Fruit fly (Drosophila melanogaster) whole organism, embryonic: Measurements from ENCODE around the gene CG10809.

ENCODE experiments used
- Atf6 ChIP-seq: fragments of 200-800 bp; sonication (Bioruptor generic); IDR thresholded peaks from 2 replicates; pipeline ENCODE4 v1.3.6; 2022; ENCODE audit warnings: missing biosample characterization, missing genetic modification characterization
- CG11560 ChIP-seq: fragments of 200-800 bp; sonication (Bioruptor generic); IDR thresholded peaks from 3 replicates; pipeline ENCODE4 v1.3.6; 2022; ENCODE audit warnings: missing biosample characterization, missing genetic modification characterization
- CG12769 ChIP-seq: fragments of 200-800 bp; sonication (Bioruptor generic); optimal IDR thresholded peaks from 2 replicates; lab custom pipeline; 2019; ENCODE audit warnings: missing biosample characterization, mild to moderate bottlenecking, missing genetic modification characterization, moderate library complexity
- CG13287 ChIP-seq: fragments of 200-800 bp; sonication (Bioruptor generic); IDR thresholded peaks from 2 replicates; pipeline ENCODE4 v1.3.6; 2022; ENCODE audit warnings: missing biosample characterization, missing genetic modification characterization; ENCODE audit not compliant: partially characterized antibody
- CG15269 ChIP-seq: fragments of 200-800 bp; sonication (Bioruptor generic); optimal IDR thresholded peaks from 2 replicates; lab custom pipeline; 2018; ENCODE audit warnings: missing biosample characterization, mild to moderate bottlenecking, missing genetic modification characterization, moderate library complexity
- CG16813 ChIP-seq: fragments of 200-800 bp; sonication (Bioruptor generic); IDR thresholded peaks from 3 replicates; pipeline ENCODE4 v1.3.6; 2022; ENCODE audit warnings: missing biosample characterization, missing genetic modification characterization; ENCODE audit not compliant: partially characterized antibody
- CG17612 ChIP-seq: fragments of 200-800 bp; sonication (Bioruptor generic); IDR thresholded peaks from 2 replicates; pipeline ENCODE4 v1.3.6; 2022; ENCODE audit warnings: missing biosample characterization, missing genetic modification characterization
- CG32532 ChIP-seq: fragments of 200-800 bp; sonication (Bioruptor generic); IDR thresholded peaks from 2 replicates; pipeline ENCODE4 v1.3.6; 2022; ENCODE audit warnings: missing biosample characterization, missing genetic modification characterization
- CG3281 ChIP-seq: fragments of 200-800 bp; sonication (Bioruptor generic); optimal IDR thresholded peaks from 3 replicates; lab custom pipeline; 2017; ENCODE audit warnings: missing biosample characterization, mild to moderate bottlenecking, missing genetic modification characterization
- CG8281 ChIP-seq: fragments of 200-800 bp; sonication (Bioruptor generic); optimal IDR thresholded peaks from 2 replicates; lab custom pipeline; 2018; ENCODE audit warnings: missing biosample characterization, mild to moderate bottlenecking, missing genetic modification characterization, moderate library complexity
- CG9609 ChIP-seq: fragments of 200-800 bp; sonication (Bioruptor generic); optimal IDR thresholded peaks from 3 replicates; lab custom pipeline; 2016; ENCODE audit warnings: missing biosample characterization, missing genetic modification characterization
- CrebB ChIP-seq: fragments of 200-800 bp; sonication (Bioruptor generic); optimal IDR thresholded peaks from 3 replicates; lab custom pipeline; 2018; ENCODE audit warnings: missing biosample characterization, mild to moderate bottlenecking, missing genetic modification characterization
- D19B ChIP-seq: fragments of 200-800 bp; sonication (Bioruptor generic); optimal IDR thresholded peaks from 2 replicates; lab custom pipeline; 2017; ENCODE audit warnings: missing biosample characterization, mild to moderate bottlenecking, missing genetic modification characterization
- Dbx ChIP-seq: fragments of 200-800 bp; sonication (Bioruptor generic); IDR thresholded peaks from 3 replicates; pipeline ENCODE4 v1.3.6; 2022; ENCODE audit warnings: missing biosample characterization, missing genetic modification characterization
- H2.0 ChIP-seq: fragments of 200-800 bp; sonication (Bioruptor generic); IDR thresholded peaks from 2 replicates; pipeline ENCODE4 v1.3.6; 2022; ENCODE audit warnings: missing biosample characterization, missing genetic modification characterization
- Hr78 ChIP-seq, 2 experiments: fragments of 200-800 bp in 1 of 2; fragments of >200 bp in 1 of 2; sonication (Bioruptor generic) in 1 of 2; optimal IDR thresholded peaks; 2 replicates each; lab custom pipeline; 2017 to 2019; ENCODE audit warnings: missing biosample characterization in 2 of 2, missing genetic modification characterization in 2 of 2, mild to moderate bottlenecking in 1 of 2, moderate library complexity in 1 of 2
- MBD-R2 ChIP-seq: fragments of 200-800 bp; sonication (Bioruptor generic); IDR thresholded peaks from 2 replicates; pipeline ENCODE4 v1.3.6; 2022; ENCODE audit warnings: missing biosample characterization, missing genetic modification characterization
- Med ChIP-seq: fragments of 200-800 bp; sonication (Bioruptor generic); peaks from one replicate; lab custom pipeline; 2016; ENCODE audit warnings: missing biosample characterization, missing genetic modification characterization, mild to moderate bottlenecking, inconsistent platforms, moderate library complexity
- Meics ChIP-seq: fragments of 200-800 bp; sonication (Bioruptor generic); optimal IDR thresholded peaks from 2 replicates; lab custom pipeline; 2017; ENCODE audit warnings: missing biosample characterization, mild to moderate bottlenecking, missing genetic modification characterization
- Nf-YC ChIP-seq: fragments of 200-800 bp; optimal IDR thresholded peaks from 3 replicates; lab custom pipeline; 2019; ENCODE audit warnings: missing biosample characterization, mild to moderate bottlenecking, missing genetic modification characterization, moderate library complexity
- Oli ChIP-seq: fragments of 200-800 bp; sonication (Bioruptor generic); optimal IDR thresholded peaks from 2 replicates; lab custom pipeline; 2018; ENCODE audit warnings: missing biosample characterization, mild to moderate bottlenecking, missing genetic modification characterization, moderate library complexity
- Opbp ChIP-seq: fragments of 200-800 bp; sonication (Bioruptor generic); IDR thresholded peaks from 3 replicates; pipeline ENCODE4 v1.3.6; 2022; ENCODE audit warnings: missing biosample characterization, missing genetic modification characterization; ENCODE audit not compliant: partially characterized antibody
- Ptx1 ChIP-seq: fragments of 200-800 bp; sonication (Bioruptor generic); IDR thresholded peaks from 2 replicates; pipeline ENCODE4 v1.3.6; 2022; ENCODE audit warnings: missing biosample characterization, missing genetic modification characterization
- Side ChIP-seq: fragments of 200-800 bp; sonication (Bioruptor generic); optimal IDR thresholded peaks from 2 replicates; lab custom pipeline; 2016; ENCODE audit warnings: missing biosample characterization, missing genetic modification characterization
- ato ChIP-seq: fragments of 200-800 bp; sonication (Bioruptor generic); IDR thresholded peaks from 2 replicates; pipeline ENCODE4 v1.3.6; 2022; ENCODE audit warnings: missing biosample characterization, missing genetic modification characterization; ENCODE audit not compliant: partially characterized antibody
- az2 ChIP-seq: fragments of 200-800 bp; sonication (Bioruptor generic); optimal IDR thresholded peaks from 3 replicates; lab custom pipeline; 2016; ENCODE audit warnings: missing biosample characterization, missing genetic modification characterization
- bab2 ChIP-seq: fragments of 200-800 bp; sonication (Bioruptor generic); optimal IDR thresholded peaks from 2 replicates; lab custom pipeline; 2016; ENCODE audit warnings: missing biosample characterization, missing genetic modification characterization
- ci ChIP-seq: fragments of 200-800 bp; sonication (Bioruptor generic); IDR thresholded peaks from 3 replicates; pipeline ENCODE4 v1.3.6; 2022; ENCODE audit warnings: missing biosample characterization, missing genetic modification characterization
- crp ChIP-seq, 2 experiments: fragments of 200-800 bp; sonication (Bioruptor generic); optimal IDR thresholded peaks; 2 replicates in 1 of 2; 3 replicates in 1 of 2; lab custom pipeline; 2017; ENCODE audit warnings: missing biosample characterization in 2 of 2, missing genetic modification characterization in 2 of 2, mild to moderate bottlenecking in 1 of 2, moderate library complexity in 1 of 2
- emc ChIP-seq: fragments of 200-800 bp; sonication (Bioruptor generic); optimal IDR thresholded peaks from 2 replicates; lab custom pipeline; 2016; ENCODE audit warnings: missing biosample characterization, missing genetic modification characterization
- exex ChIP-seq: fragments of 200-800 bp; sonication (Bioruptor generic); optimal IDR thresholded peaks from 4 replicates; lab custom pipeline; 2018; ENCODE audit warnings: missing biosample characterization, mild to moderate bottlenecking, missing genetic modification characterization, moderate library complexity
- fd102C ChIP-seq: fragments of 200-800 bp; sonication (Bioruptor generic); optimal IDR thresholded peaks from 2 replicates; lab custom pipeline; 2018; ENCODE audit warnings: missing biosample characterization, mild to moderate bottlenecking, missing genetic modification characterization, moderate library complexity
- gsb ChIP-seq: fragments of 200-800 bp; sonication (Bioruptor generic); IDR thresholded peaks from 2 replicates; pipeline ENCODE4 v1.3.6; 2022; ENCODE audit warnings: missing biosample characterization, missing genetic modification characterization
- ham ChIP-seq: fragments of 200-800 bp; sonication (Bioruptor generic); IDR thresholded peaks from 2 replicates; pipeline ENCODE4 v1.3.6; 2022; ENCODE audit warnings: missing biosample characterization, missing genetic modification characterization
- hb ChIP-seq: fragments of 200-800 bp; sonication (Bioruptor generic); IDR thresholded peaks from 3 replicates; pipeline ENCODE4 v1.3.6; 2022; ENCODE audit warnings: missing biosample characterization, missing genetic modification characterization; ENCODE audit not compliant: partially characterized antibody
- kay ChIP-seq: fragments of 200-800 bp; sonication (Bioruptor generic); optimal IDR thresholded peaks from 2 replicates; lab custom pipeline; 2016; ENCODE audit warnings: missing biosample characterization, missing genetic modification characterization
- klu ChIP-seq: fragments of 200-800 bp; sonication (Bioruptor generic); IDR thresholded peaks from 2 replicates; pipeline ENCODE4 v1.3.6; 2022; ENCODE audit warnings: missing biosample characterization, missing genetic modification characterization
- p53 ChIP-seq: fragments of 200-800 bp; sonication (Bioruptor generic); optimal IDR thresholded peaks from 2 replicates; lab custom pipeline; 2016; ENCODE audit warnings: missing biosample characterization, missing genetic modification characterization
- pita ChIP-seq: fragments of 200-800 bp; sonication (Bioruptor generic); optimal IDR thresholded peaks from 2 replicates; lab custom pipeline; 2017; ENCODE audit warnings: missing biosample characterization, mild to moderate bottlenecking, missing genetic modification characterization
- pros ChIP-seq: fragments of 200-800 bp; sonication (Bioruptor generic); optimal IDR thresholded peaks from 3 replicates; lab custom pipeline; 2019; ENCODE audit warnings: missing biosample characterization, mild to moderate bottlenecking, missing genetic modification characterization, moderate library complexity
- repo ChIP-seq: fragments of 200-800 bp; sonication (Bioruptor generic); optimal IDR thresholded peaks from 2 replicates; lab custom pipeline; 2016; ENCODE audit warnings: missing biosample characterization, missing genetic modification characterization
- rib ChIP-seq: fragments of 200-800 bp; sonication (Bioruptor generic); IDR thresholded peaks from 2 replicates; pipeline ENCODE4 v1.3.6; 2022; ENCODE audit warnings: missing biosample characterization, missing genetic modification characterization
- sens ChIP-seq: fragments of 200-800 bp; sonication (Bioruptor generic); peaks from one replicate; lab custom pipeline; 2016; ENCODE audit warnings: missing biosample characterization, missing genetic modification characterization
- sob ChIP-seq: fragments of 200-800 bp; sonication (Bioruptor generic); IDR thresholded peaks from 2 replicates; pipeline ENCODE4 v1.3.6; 2022; ENCODE audit warnings: missing biosample characterization, missing genetic modification characterization
- sr ChIP-seq: fragments of 200-800 bp; sonication (Bioruptor generic); IDR thresholded peaks from 3 replicates; pipeline ENCODE4 v1.3.6; 2022; ENCODE audit warnings: missing biosample characterization, missing genetic modification characterization
- stc ChIP-seq: fragments of 200-800 bp; sonication (Bioruptor generic); IDR thresholded peaks from 2 replicates; pipeline ENCODE4 v1.3.6; 2022; ENCODE audit warnings: missing biosample characterization, missing genetic modification characterization
- sug ChIP-seq: fragments of 200-800 bp; optimal IDR thresholded peaks from 2 replicates; lab custom pipeline; 2019; ENCODE audit warnings: missing biosample characterization, mild to moderate bottlenecking, missing genetic modification characterization, moderate library complexity
- tgo ChIP-seq: fragments of 200-800 bp; sonication (Bioruptor generic); IDR thresholded peaks from 3 replicates; pipeline ENCODE4 v1.3.6; 2022; ENCODE audit warnings: missing biosample characterization, missing genetic modification characterization
- tna ChIP-seq: fragments of 200-800 bp; sonication (Bioruptor generic); IDR thresholded peaks from 2 replicates; pipeline ENCODE4 v1.3.6; 2022; ENCODE audit warnings: missing biosample characterization, missing genetic modification characterization; ENCODE audit not compliant: partially characterized antibody
- zfh2 ChIP-seq: fragments of 200-800 bp; sonication (Bioruptor generic); optimal IDR thresholded peaks from 2 replicates; lab custom pipeline; 2016; ENCODE audit warnings: missing biosample characterization, missing genetic modification characterization

Gene CG10809

dm6 chr3L:9846577-9847342, 12.9 kb downstream of the CG10809 start (continued):
- TF ChIP-seq ato (GFP tag; lab: Robert Waterston, UW) (no peak), Atf6 (GFP tag; lab: Robert Waterston, UW) (peak; percentile 46; the same call in 1 of the 2 replicates), sob (GFP tag; lab: Robert Waterston, UW) (0 out of 2 replicates have a peak, but pooled peaks have one; percentile 14), exex (tag; lab: Kevin White, UChicago) (peak; percentile 23), ham (GFP tag; lab: Robert Waterston, UW) (no peak), Ptx1 (no peak), CG13287 (no peak), CG8281 (tag; lab: Kevin White, UChicago) (no peak), stc (0 out of 2 replicates have a peak, but pooled peaks have one; percentile 9), MBD-R2 (0 out of 2 replicates have a peak, but pooled peaks have one; percentile 11), pita (GFP tag; lab: Kevin White, UChicago) (no peak), Dbx (GFP tag; lab: Robert Waterston, UW) (peak; percentile 37; the same call in 1 of the 3 replicates), Opbp (GFP tag; lab: Robert Waterston, UW) (peak; percentile 44; the same call in 1 of the 3 replicates), CG15269 (tag; lab: Kevin White, UChicago) (peak; percentile 10), H2.0 (GFP tag; lab: Robert Waterston, UW) (no peak), sens (GFP tag; lab: Kevin White, UChicago) (no peak), CG12769 (tag; lab: Kevin White, UChicago) (peak; percentile 7), D19B (peak; percentile 64), rib (GFP tag; lab: Robert Waterston, UW) (peak; percentile 70), tna (GFP tag; lab: Robert Waterston, UW) (peak; percentile 74; the same call in 1 of the 2 replicates), Med (GFP tag; lab: Kevin White, UChicago) (peak; percentile 11), CG16813 (GFP tag; lab: Robert Waterston, UW) (peak; percentile 54), tgo (GFP tag; lab: Robert Waterston, UW) (no peak), CrebB (tag; lab: Kevin White, UChicago) (no peak), CG9609 (GFP tag; lab: Kevin White, UChicago) (no peak), CG3281 (GFP tag; lab: Kevin White, UChicago) (peak; percentile 51), CG11560 (tag; lab: Robert Waterston, UW) (no peak), hb (peak; percentile 63; the same call in 1 of the 3 replicates), Oli (tag; lab: Kevin White, UChicago) (no peak), Side (no peak), sug (tag; lab: Kevin White, UChicago) (peak; percentile 32), kay (GFP tag; lab: Kevin White, UChicago) (no peak), bab2 (no peak), emc (GFP tag; lab: Kevin White, UChicago) (no peak)

- TF ChIP-seq Nf-YC (tag; lab: Kevin White, UChicago) (no peak), gsb (no peak), az2 (GFP tag; lab: Kevin White, UChicago) (no peak), sr (GFP tag; lab: Robert Waterston, UW) (no peak), Meics (GFP tag; lab: Kevin White, UChicago) (no peak), CG17612 (GFP tag; lab: Robert Waterston, UW) (no peak), crp (GFP tag; optimal IDR thresholded peaks at IDR 0.05; lab: Kevin White, UChicago) (no peak), Hr78 (GFP tag; optimal IDR thresholded peaks at IDR 0.05; lab: Kevin White, UChicago) (no peak), klu (GFP tag; lab: Robert Waterston, UW) (no peak), ci (GFP tag; lab: Robert Waterston, UW) (no peak), fd102C (GFP tag; lab: Kevin White, UChicago) (no peak), pros (GFP tag; lab: Kevin White, UChicago) (no peak), CG32532 (no peak), p53 (GFP tag; lab: Kevin White, UChicago) (no peak), zfh2 (GFP tag; lab: Kevin White, UChicago) (no peak), repo (GFP tag; lab: Kevin White, UChicago) (no peak)
These were observed 13.6 kb downstream of the CG10809 start for dm6 chr3L:9845980-9846538.
